Worm (Caenorhabditis elegans) whole organism, L1 larva: ENCODE data around the gene F42A10.7.

Source experiments
- C16A3.4 ChIP-seq: fragments of 150-350 bp; optimal IDR thresholded peaks from 2 replicates; lab custom pipeline; 2014; ENCODE audit warnings: missing biosample characterization, missing genetic modification characterization
- F16B12.6 ChIP-seq: fragments of 150-350 bp; optimal IDR thresholded peaks from 2 replicates; lab custom pipeline; 2014; ENCODE audit warnings: missing biosample characterization, missing genetic modification characterization
- aly-2 ChIP-seq: fragments of 150-350 bp; optimal IDR thresholded peaks from 2 replicates; lab custom pipeline; 2014; ENCODE audit warnings: missing biosample characterization, missing genetic modification characterization
- ceh-88 ChIP-seq: fragments of 200-800 bp; sonication (Bioruptor generic); IDR thresholded peaks from 2 replicates; pipeline ENCODE4 v1.3.6; 2022; ENCODE audit warnings: missing genetic modification characterization, missing compliant biosample characterization
- ces-1 ChIP-seq: fragments of 150-350 bp; optimal IDR thresholded peaks from 2 replicates; lab custom pipeline; 2014; ENCODE audit warnings: missing biosample characterization, missing genetic modification reagents, missing genetic modification characterization
- dpl-1 ChIP-seq, 3 experiments: fragments of 150-350 bp in 2 of 3; sonication (generic microtip) in 1 of 3; optimal IDR thresholded peaks; 2 replicates each; lab custom pipeline; 2014 to 2017; ENCODE audit warnings: missing biosample characterization in 3 of 3, missing genetic modification characterization in 3 of 3, missing genetic modification reagents in 3 of 3
- dsc-1 ChIP-seq: sonication (generic microtip); optimal IDR thresholded peaks from 2 replicates; lab custom pipeline; 2016; ENCODE audit warnings: mild to moderate bottlenecking, missing genetic modification characterization, missing compliant biosample characterization
- efl-1 ChIP-seq, 4 experiments: fragments of 150-350 bp; optimal IDR thresholded peaks in 3 of 4; peaks in 1 of 4; 1 replicate in 1 of 4; 2 replicates in 3 of 4; lab custom pipeline; 2014; ENCODE audit warnings: missing biosample characterization in 2 of 4, missing genetic modification characterization in 2 of 4, missing genetic modification reagents in 2 of 4
- egl-13 ChIP-seq: sonication (generic microtip); optimal IDR thresholded peaks from 2 replicates; lab custom pipeline; 2016; ENCODE audit warnings: missing genotype, missing genetic modification reagents, missing genetic modification characterization, missing compliant biosample characterization
- egl-27 ChIP-seq, 2 experiments: fragments of 150-350 bp in 1 of 2; sonication (generic microtip); optimal IDR thresholded peaks; 3 replicates each; lab custom pipeline; 2017 to 2018; ENCODE audit warnings: missing biosample characterization in 2 of 2, missing genetic modification characterization in 2 of 2, missing genetic modification reagents in 2 of 2
- elt-3 ChIP-seq, 6 experiments: fragments of 150-350 bp in 1 of 6; sonication (generic microtip); optimal IDR thresholded peaks; 2 replicates each; lab custom pipeline; 2017 to 2018; ENCODE audit warnings: missing biosample characterization in 6 of 6, missing genetic modification characterization in 6 of 6, inconsistent platforms in 1 of 6
- ets-5 ChIP-seq: fragments of 200-800 bp; sonication (Bioruptor generic); IDR thresholded peaks from 2 replicates; pipeline ENCODE4 v1.3.6; 2022; ENCODE audit warnings: missing genetic modification characterization, missing compliant biosample characterization
- fkh-4 ChIP-seq: sonication (generic microtip); optimal IDR thresholded peaks from 2 replicates; lab custom pipeline; 2016; ENCODE audit warnings: missing compliant biosample characterization, missing genetic modification characterization, borderline replicate concordance
- fkh-8 ChIP-seq: sonication (generic microtip); optimal IDR thresholded peaks from 2 replicates; lab custom pipeline; 2016; ENCODE audit warnings: mild to moderate bottlenecking, missing genetic modification characterization, missing compliant biosample characterization
- hlh-17 ChIP-seq: fragments of 200-800 bp; sonication (Bioruptor generic); optimal IDR thresholded peaks from 2 replicates; lab custom pipeline; 2018; ENCODE audit warnings: missing genetic modification characterization, mild to moderate bottlenecking, missing compliant biosample characterization, moderate library complexity, borderline replicate concordance
- hpl-2 ChIP-seq: fragments of 150-350 bp; optimal IDR thresholded peaks from 2 replicates; lab custom pipeline; 2014; ENCODE audit warnings: missing biosample characterization, missing genetic modification reagents, missing genetic modification characterization
- irx-1 ChIP-seq: sonication (generic microtip); optimal IDR thresholded peaks from 2 replicates; lab custom pipeline; 2016; ENCODE audit warnings: missing genetic modification characterization, missing compliant biosample characterization
- jun-1 ChIP-seq: fragments of 150-350 bp; optimal IDR thresholded peaks from 2 replicates; lab custom pipeline; 2014; ENCODE audit warnings: missing biosample characterization, missing genetic modification reagents, missing genetic modification characterization
- lin-14 ChIP-seq: fragments of 200-800 bp; sonication (Bioruptor generic); optimal IDR thresholded peaks from 2 replicates; lab custom pipeline; 2018; ENCODE audit warnings: mild to moderate bottlenecking, missing genetic modification characterization, moderate library complexity, missing compliant biosample characterization
- lin-35 ChIP-seq, 2 experiments: fragments of 150-350 bp; optimal IDR thresholded peaks; 2 replicates each; lab custom pipeline; 2014; ENCODE audit warnings: missing biosample characterization in 2 of 2, missing genetic modification characterization in 2 of 2, missing genetic modification reagents in 2 of 2
- lir-3 ChIP-seq: sonication (generic microtip); optimal IDR thresholded peaks from 2 replicates; lab custom pipeline; 2016; ENCODE audit warnings: mild to moderate bottlenecking, missing genetic modification characterization, moderate library complexity, missing compliant biosample characterization; ENCODE audit not compliant: poor library complexity
- lsy-2 ChIP-seq, 2 experiments: fragments of 150-350 bp; optimal IDR thresholded peaks; 2 replicates each; lab custom pipeline; 2014; ENCODE audit warnings: missing biosample characterization in 2 of 2, missing genetic modification characterization in 2 of 2
- mab-9 ChIP-seq: fragments of 200-800 bp; sonication (Bioruptor generic); IDR thresholded peaks from 2 replicates; pipeline ENCODE4 v1.3.6; 2022; ENCODE audit warnings: missing genetic modification reagents, missing genetic modification characterization, missing compliant biosample characterization
- mef-2 ChIP-seq: fragments of 150-350 bp; optimal IDR thresholded peaks from 2 replicates; lab custom pipeline; 2014; ENCODE audit warnings: missing biosample characterization, missing genetic modification characterization
- mep-1 ChIP-seq: fragments of 150-350 bp; optimal IDR thresholded peaks from 2 replicates; lab custom pipeline; 2014; ENCODE audit warnings: missing biosample characterization, missing genetic modification characterization
- nhr-11 ChIP-seq: fragments of 150-350 bp; optimal IDR thresholded peaks from 2 replicates; lab custom pipeline; 2014; ENCODE audit warnings: missing biosample characterization, missing genetic modification characterization
- nhr-71 ChIP-seq: sonication (generic microtip); optimal IDR thresholded peaks from 2 replicates; lab custom pipeline; 2016; ENCODE audit warnings: mild to moderate bottlenecking, missing genetic modification characterization, moderate library complexity, missing compliant biosample characterization
- nhr-84 ChIP-seq: sonication (generic microtip); optimal IDR thresholded peaks from 2 replicates; lab custom pipeline; 2017; ENCODE audit warnings: missing biosample characterization, missing genetic modification characterization
- nhr-85 ChIP-seq: sonication (generic microtip); peaks from one replicate; lab custom pipeline; 2016; ENCODE audit warnings: missing genetic modification characterization, inconsistent platforms, missing compliant biosample characterization
- pag-3 ChIP-seq: sonication (generic microtip); optimal IDR thresholded peaks from 2 replicates; lab custom pipeline; 2017; ENCODE audit warnings: missing genetic modification characterization, mild to moderate bottlenecking, missing compliant biosample characterization, antibody characterized with exemption, borderline replicate concordance; ENCODE audit not compliant: insufficient read depth
- pax-3 ChIP-seq: fragments of 200-800 bp; sonication (Bioruptor generic); optimal IDR thresholded peaks from 2 replicates; lab custom pipeline; 2018; ENCODE audit warnings: mild to moderate bottlenecking, missing genetic modification characterization, moderate library complexity, missing compliant biosample characterization
- pqm-1 ChIP-seq: sonication (generic microtip); optimal IDR thresholded peaks from 3 replicates; lab custom pipeline; 2017; ENCODE audit warnings: missing biosample characterization, missing genetic modification characterization
- skn-1 ChIP-seq: fragments of 150-350 bp; optimal IDR thresholded peaks from 2 replicates; lab custom pipeline; 2014; ENCODE audit warnings: missing biosample characterization, missing genetic modification characterization
- snu-23 ChIP-seq: sonication (generic microtip); optimal IDR thresholded peaks from 2 replicates; lab custom pipeline; 2016; ENCODE audit warnings: missing genetic modification characterization, missing compliant biosample characterization
- sox-4 ChIP-seq: sonication (generic microtip); optimal IDR thresholded peaks from 2 replicates; lab custom pipeline; 2016; ENCODE audit warnings: missing genetic modification characterization, missing compliant biosample characterization
- sup-37 ChIP-seq: fragments of 200-800 bp; sonication (Bioruptor generic); optimal IDR thresholded peaks from 2 replicates; lab custom pipeline; 2018; ENCODE audit warnings: mild to moderate bottlenecking, missing genetic modification characterization, missing compliant biosample characterization
- swsn-7 ChIP-seq: sonication (generic microtip); optimal IDR thresholded peaks from 2 replicates; lab custom pipeline; 2016; ENCODE audit warnings: missing genetic modification characterization, missing compliant biosample characterization
- tbx-2 ChIP-seq: sonication (generic microtip); optimal IDR thresholded peaks from 2 replicates; lab custom pipeline; 2016; ENCODE audit warnings: missing genetic modification characterization, missing compliant biosample characterization
- unc-130 ChIP-seq: fragments of 150-350 bp; optimal IDR thresholded peaks from 2 replicates; lab custom pipeline; 2017; ENCODE audit warnings: missing biosample characterization, missing genetic modification characterization, inconsistent platforms
- unc-30 ChIP-seq: sonication (generic microtip); optimal IDR thresholded peaks from 2 replicates; lab custom pipeline; 2017; ENCODE audit warnings: missing biosample characterization, missing genetic modification characterization
- unc-62 ChIP-seq: fragments of 150-350 bp; optimal IDR thresholded peaks from 2 replicates; lab custom pipeline; 2014; ENCODE audit warnings: missing biosample characterization, missing genetic modification reagents, missing genetic modification characterization
- unc-86 ChIP-seq: sonication (generic microtip); optimal IDR thresholded peaks from 2 replicates; lab custom pipeline; 2016; ENCODE audit warnings: missing genetic modification characterization, missing compliant biosample characterization
- unc-98 ChIP-seq: fragments of 200-800 bp; sonication (Bioruptor generic); IDR thresholded peaks from 2 replicates; pipeline ENCODE4 v1.3.6; 2022; ENCODE audit warnings: missing genetic modification characterization, missing compliant biosample characterization
- zag-1 ChIP-seq: fragments of 150-350 bp; optimal IDR thresholded peaks from 2 replicates; lab custom pipeline; 2014; ENCODE audit warnings: missing biosample characterization, missing genetic modification characterization
- zip-4 ChIP-seq: fragments of 200-800 bp; sonication (Bioruptor generic); optimal IDR thresholded peaks from 2 replicates; lab custom pipeline; 2018; ENCODE audit warnings: mild to moderate bottlenecking, missing genetic modification characterization, moderate library complexity, missing compliant biosample characterization
- ztf-11 ChIP-seq, 2 experiments: sonication (generic microtip); optimal IDR thresholded peaks; 2 replicates each; lab custom pipeline; 2016 to 2017; ENCODE audit warnings: missing genetic modification characterization in 2 of 2, missing biosample characterization in 1 of 2, missing compliant biosample characterization in 1 of 2
- ztf-4 ChIP-seq: fragments of 150-350 bp; optimal IDR thresholded peaks from 2 replicates; lab custom pipeline; 2014; ENCODE audit warnings: missing biosample characterization, missing genetic modification characterization

F42A10.7 gene

ce11 chrIII:6155787-6156186, 22.7 kb downstream of the F42A10.7 start:
- TF ChIP-seq mef-2 (no peak), efl-1 (optimal IDR thresholded peaks at IDR 0.05; lab: Kevin White, UChicago) (no peak), efl-1 (GFP tag; optimal IDR thresholded peaks at IDR 0.05 in 1 of 2; lab: Kevin White, UChicago) (no peak), hpl-2 (GFP tag; lab: Kevin White, UChicago) (no peak), pag-3 (tag; lab: Kevin White, UChicago) (peak; percentile 95), F16B12.6 (no peak), jun-1 (tag; lab: Kevin White, UChicago) (no peak), sox-4 (tag; lab: Kevin White, UChicago) (no peak), nhr-71 (tag; lab: Kevin White, UChicago) (peak; percentile 20), unc-86 (no peak), C16A3.4 (tag; lab: Kevin White, UChicago) (no peak), dsc-1 (tag; lab: Kevin White, UChicago) (peak; percentile 93), lin-35 (GFP tag; optimal IDR thresholded peaks at IDR 0.05; lab: Kevin White, UChicago) (no peak), aly-2 (no peak), unc-130 (no peak), zag-1 (tag; lab: Kevin White, UChicago) (no peak), unc-30 (no peak), egl-13 (tag; lab: Kevin White, UChicago) (no peak), egl-27 (tag; optimal IDR thresholded peaks at IDR 0.05; lab: Kevin White, UChicago) (no peak), lsy-2 (tag; optimal IDR thresholded peaks at IDR 0.05; lab: Kevin White, UChicago) (peak in 1 of 2 experiments; percentile 31), snu-23 (no peak), nhr-11 (tag; lab: Kevin White, UChicago) (no peak), unc-62 (GFP tag; lab: Kevin White, UChicago) (no peak), pqm-1 (tag; lab: Kevin White, UChicago) (no peak), elt-3 (tag; optimal IDR thresholded peaks at IDR 0.05; lab: Kevin White, UChicago) (no peak), fkh-4 (tag; lab: Kevin White, UChicago) (peak; percentile 66), mab-9 (no peak), dpl-1 (GFP tag; optimal IDR thresholded peaks at IDR 0.05; lab: Kevin White, UChicago) (no peak), ets-5 (GFP tag; lab: Robert Waterston, UW) (no peak), fkh-8 (tag; lab: Kevin White, UChicago) (no peak), sup-37 (no peak), zip-4 (no peak), ceh-88 (GFP tag; lab: Robert Waterston, UW) (no peak), nhr-85 (no peak), mep-1 (tag; lab: Kevin White, UChicago) (peak; percentile 15), lin-14 (GFP tag; lab: Kevin White, UChicago) (peak; percentile 65)

DNA sequence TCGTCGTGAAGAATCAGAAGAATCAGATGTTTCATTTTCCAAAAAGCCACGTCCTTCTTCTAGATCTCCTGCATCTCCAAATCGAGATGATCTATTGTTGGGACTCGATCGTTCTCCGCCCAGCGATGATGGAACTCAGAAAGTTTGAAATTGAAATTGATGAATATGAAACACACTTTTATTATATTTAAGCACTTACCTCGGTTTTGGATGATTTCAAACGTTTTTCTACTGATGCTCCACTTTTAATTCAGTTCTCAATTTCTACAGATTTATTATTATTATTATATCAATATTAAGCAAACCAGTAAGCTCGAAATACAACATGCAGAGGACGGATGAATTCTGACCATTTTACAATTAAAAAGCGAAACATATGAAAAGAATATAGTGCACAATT, 23.9 kb downstream of the F42A10.7 start:
- TF ChIP-seq irx-1 (tag; lab: Kevin White, UChicago) (no peak), efl-1 (optimal IDR thresholded peaks at IDR 0.05; lab: Kevin White, UChicago) (no peak), efl-1 (GFP tag; optimal IDR thresholded peaks at IDR 0.05 in 1 of 2; lab: Kevin White, UChicago) (peak in 1 of 2 experiments; percentile 4), hlh-17 (GFP tag; lab: Kevin White, UChicago) (no peak), skn-1 (tag; lab: Kevin White, UChicago) (no peak)

ce11 chrIII:6149467-6150072, 28.9 kb downstream of the F42A10.7 start, which contains the start of the genes wht-7 and Y42G9A.1:
wht-7 (minus strand) TSS chrIII:6149597.
Y42G9A.1 (plus strand) TSS chrIII:6149961.
- TF ChIP-seq unc-86 = no peak
- TF ChIP-seq dpl-1 (GFP tag; optimal IDR thresholded peaks at IDR 0.05; lab: Kevin White, UChicago) = no peak
- TF ChIP-seq mef-2 = no peak
- TF ChIP-seq nhr-84 (tag; lab: Kevin White, UChicago) = no peak
- no peak for TF ChIP-seq pqm-1 (tag; lab: Kevin White, UChicago)
- no peak for TF ChIP-seq egl-27 (tag; optimal IDR thresholded peaks at IDR 0.05; lab: Kevin White, UChicago)
- no peak for TF ChIP-seq aly-2
- no peak for TF ChIP-seq swsn-7 (tag; lab: Kevin White, UChicago)
- no peak for TF ChIP-seq nhr-71 (tag; lab: Kevin White, UChicago)
- no peak for TF ChIP-seq ztf-4 (tag; lab: Kevin White, UChicago)
- TF ChIP-seq lir-3 (tag; lab: Kevin White, UChicago) = no peak
- no peak for TF ChIP-seq lsy-2 (tag; optimal IDR thresholded peaks at IDR 0.05; lab: Kevin White, UChicago)
- no peak for TF ChIP-seq fkh-8 (tag; lab: Kevin White, UChicago)
- no peak for TF ChIP-seq ztf-11 (tag; optimal IDR thresholded peaks at IDR 0.05; lab: Kevin White, UChicago)
- no peak for TF ChIP-seq hlh-17 (GFP tag; lab: Kevin White, UChicago)
- TF ChIP-seq zip-4 = no peak
- no peak for TF ChIP-seq ces-1
- TF ChIP-seq lin-14 (GFP tag; lab: Kevin White, UChicago) = no peak
- TF ChIP-seq unc-98 (GFP tag; lab: Robert Waterston, UW) = no peak
- TF ChIP-seq lin-35 (GFP tag; optimal IDR thresholded peaks at IDR 0.05; lab: Kevin White, UChicago) = peak in 1 of 2 experiments; percentile 26
- no peak for TF ChIP-seq pax-3 (tag; lab: Kevin White, UChicago)
- TF ChIP-seq unc-130 = no peak
- TF ChIP-seq tbx-2 (tag; lab: Kevin White, UChicago) = no peak
